Comparison of ENCODE assay signal across 2 fruit fly cellular contexts in genomic region chr3R:27593580-27594187, dm6.
A peak's percentile ranks its signal among the peaks of the same experiment; 100 is the strongest.
TF ChIP-seq lines count a peak whose summit lies in the region.

No protein-coding gene starts in this region.

- no peak for TF ChIP-seq CTCF in whole organism, embryonic (GFP tag; optimal IDR thresholded peaks at IDR 0.05; lab: Kevin White, UChicago)

TF ChIP-seq in whole organism, embryonic, 481 proteins besides CTCF, POLR2A, EP300 and RAD21:
- TF ChIP-seq mld (GFP tag; IDR thresholded peaks at IDR 0.05; lab: Robert Waterston, UW; ENCODE audit: partially characterized antibody) (no peak), crp (GFP tag; optimal IDR thresholded peaks at IDR 0.05; lab: Kevin White, UChicago) (no peak), vvl (GFP tag; IDR thresholded peaks at IDR 0.05; lab: Robert Waterston, UW) (peak; percentile 42; the same call in 1 of the 2 replicates), CG7372 (GFP tag; IDR thresholded peaks at IDR 0.05; lab: Robert Waterston, UW) (no peak), CG2120 (GFP tag; optimal IDR thresholded peaks at IDR 0.05; lab: Kevin White, UChicago) (no peak), CG18599 (GFP tag; optimal IDR thresholded peaks at IDR 0.05; lab: Kevin White, UChicago) (no peak), CrebB (tag; optimal IDR thresholded peaks at IDR 0.05; lab: Kevin White, UChicago) (no peak), Dek (tag; optimal IDR thresholded peaks at IDR 0.05; lab: Kevin White, UChicago) (no peak), nerfin-1 (tag; optimal IDR thresholded peaks at IDR 0.05; lab: Kevin White, UChicago) (no peak), Pdp1 (GFP tag; optimal IDR thresholded peaks at IDR 0.05; lab: Kevin White, UChicago) (peak in 1 of 2 experiments; percentile 37), CG18476 (GFP tag; optimal IDR thresholded peaks at IDR 0.05; lab: Kevin White, UChicago) (no peak), CG2129 (GFP tag; IDR thresholded peaks at IDR 0.05; lab: Robert Waterston, UW; ENCODE audit: partially characterized antibody) (no peak), oc (tag; optimal IDR thresholded peaks at IDR 0.05; lab: Kevin White, UChicago) (peak; percentile 62), Scr (GFP tag; IDR thresholded peaks at IDR 0.05; lab: Robert Waterston, UW; ENCODE audit: partially characterized antibody) (no peak), ftz-f1 (GFP tag; optimal IDR thresholded peaks at IDR 0.05; lab: Kevin White, UChicago) (no peak), CG10979 (tag; optimal IDR thresholded peaks at IDR 0.05; lab: Kevin White, UChicago) (no peak), CG6272 (GFP tag; IDR thresholded peaks at IDR 0.05; lab: Robert Waterston, UW) (no peak), ssp (GFP tag; IDR thresholded peaks at IDR 0.05; lab: Robert Waterston, UW) (no peak), CG3847 (GFP tag; IDR thresholded peaks at IDR 0.05; lab: Robert Waterston, UW) (no peak), CG30403 (GFP tag; optimal IDR thresholded peaks at IDR 0.05; lab: Kevin White, UChicago) (no peak), CG13894 (tag; optimal IDR thresholded peaks at IDR 0.05; lab: Kevin White, UChicago) (no peak), Blimp-1 (GFP tag; optimal IDR thresholded peaks at IDR 0.05; lab: Kevin White, UChicago) (peak; percentile 88), sqz (GFP tag; optimal IDR thresholded peaks at IDR 0.05; lab: Kevin White, UChicago) (no peak), ranshi (GFP tag; IDR thresholded peaks at IDR 0.05; lab: Robert Waterston, UW) (no peak), CG8478 (optimal IDR thresholded peaks at IDR 0.05; lab: Kevin White, UChicago) (no peak), CG1603 (tag; optimal IDR thresholded peaks at IDR 0.05; lab: Kevin White, UChicago) (no peak), H2.0 (GFP tag; IDR thresholded peaks at IDR 0.05; lab: Robert Waterston, UW) (no peak), CG10366 (GFP tag; IDR thresholded peaks at IDR 0.05; lab: Robert Waterston, UW) (no peak), CG3407 (GFP tag; optimal IDR thresholded peaks at IDR 0.05; lab: Kevin White, UChicago) (no peak), CG33557 (GFP tag; optimal IDR thresholded peaks at IDR 0.05; lab: Kevin White, UChicago) (no peak), Hr78 (GFP tag; optimal IDR thresholded peaks at IDR 0.05; lab: Kevin White, UChicago) (peak in 1 of 2 experiments; percentile 69), ash1 (GFP tag; optimal IDR thresholded peaks at IDR 0.05; lab: Kevin White, UChicago) (no peak), CG14965 (GFP tag; optimal IDR thresholded peaks at IDR 0.05; lab: Kevin White, UChicago; ENCODE audit: borderline replicate concordance) (no peak), az2 (GFP tag; optimal IDR thresholded peaks at IDR 0.05; lab: Kevin White, UChicago) (no peak), sd (tag; optimal IDR thresholded peaks at IDR 0.05; lab: Kevin White, UChicago) (peak; percentile 27), CG3995 (GFP tag; optimal IDR thresholded peaks at IDR 0.05; lab: Kevin White, UChicago) (no peak), Neu2 (GFP tag; optimal IDR thresholded peaks at IDR 0.05; lab: Kevin White, UChicago; ENCODE audit: borderline replicate concordance) (no peak), Opbp (GFP tag; IDR thresholded peaks at IDR 0.05; lab: Robert Waterston, UW; ENCODE audit: partially characterized antibody) (no peak), psq (GFP tag; optimal IDR thresholded peaks at IDR 0.05; lab: Kevin White, UChicago) (no peak), Kr (GFP tag; optimal IDR thresholded peaks at IDR 0.05; lab: Kevin White, UChicago) (no peak), CG11723 (GFP tag; optimal IDR thresholded peaks at IDR 0.05; lab: Kevin White, UChicago) (no peak)
TF ChIP-seq in whole organism, embryonic: peak in this region for 6.

TF ChIP-seq in whole organism, prepupa, 60 proteins besides CTCF, POLR2A, EP300 and RAD21:
- no peak for TF ChIP-seq CG6163 (GFP tag; IDR thresholded peaks at IDR 0.05; lab: Robert Waterston, UW)
- TF ChIP-seq Hr39 (GFP tag; optimal IDR thresholded peaks at IDR 0.05; lab: Kevin White, UChicago): no peak
- TF ChIP-seq Ets21C (GFP tag; optimal IDR thresholded peaks at IDR 0.05; lab: Kevin White, UChicago): no peak
- no peak for TF ChIP-seq CG11902 (GFP tag; optimal IDR thresholded peaks at IDR 0.05; lab: Kevin White, UChicago)
- TF ChIP-seq CG11294 (GFP tag; IDR thresholded peaks at IDR 0.05; lab: Robert Waterston, UW): no peak
- TF ChIP-seq CG6276 (GFP tag; optimal IDR thresholded peaks at IDR 0.05; lab: Kevin White, UChicago): no peak
- TF ChIP-seq svp (GFP tag; lab: Kevin White, UChicago): peak; percentile 59
- TF ChIP-seq dsx (GFP tag; optimal IDR thresholded peaks at IDR 0.05; lab: Kevin White, UChicago; ENCODE audit: poor library complexity, severe bottlenecking): no peak
- TF ChIP-seq Blimp-1 (GFP tag; optimal IDR thresholded peaks at IDR 0.05; lab: Kevin White, UChicago): peak; percentile 37

Comparison
In these comparisons a context has a peak if more than half of its experiments do, and no peak if none do; other contexts are left out.
1. Of the 7 proteins assayed by ChIP-seq in both whole organism, embryonic and whole organism, prepupa: peak only in whole organism, embryonic: none; only in whole organism, prepupa: none; in both: Blimp-1; in neither: 6.